Worm (Caenorhabditis elegans): Measurements from ENCODE around the gene clec-168.

The clec-168 gene

DNA sequence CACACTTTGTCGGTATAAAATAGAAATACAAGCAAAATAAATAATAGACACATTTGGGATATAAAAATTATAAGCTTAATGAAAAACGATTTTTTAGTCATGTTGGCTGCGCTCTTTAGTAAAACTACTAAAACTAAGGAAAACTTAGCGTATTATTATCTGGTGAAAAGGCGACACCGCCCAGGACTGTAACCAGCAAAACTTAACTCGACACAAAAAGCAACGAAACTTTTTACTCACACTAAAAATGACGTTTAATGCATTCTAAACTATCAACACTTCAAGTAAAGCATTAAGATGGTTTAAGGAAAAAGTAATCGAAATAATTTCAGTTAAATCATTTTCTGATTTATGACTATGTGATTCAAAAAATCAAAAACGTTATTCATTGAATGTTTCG is 1.1 kb upstream of the clec-168 start, which contains the start of gene clec-167:
Gene clec-167 (minus strand): TSS at position 101 of the 400 bp plus-strand sequence.
- TF ChIP-seq nhr-76 (tag; optimal IDR thresholded peaks at IDR 0.05): no peak
- TF ChIP-seq ceh-83 (GFP tag; optimal IDR thresholded peaks at IDR 0.05): no peak
- no peak for TF ChIP-seq snpc-4 (tag; optimal IDR thresholded peaks at IDR 0.05)
- TF ChIP-seq ztf-11 (tag; optimal IDR thresholded peaks at IDR 0.05): no peak
- TF ChIP-seq tbx-8 (GFP tag; optimal IDR thresholded peaks at IDR 0.05): no peak
- no peak for TF ChIP-seq nhr-237 (tag; optimal IDR thresholded peaks at IDR 0.05)
- no peak for TF ChIP-seq unc-39 (tag; optimal IDR thresholded peaks at IDR 0.05)
- no peak for TF ChIP-seq mab-5 (tag; optimal IDR thresholded peaks at IDR 0.05)
- no peak for TF ChIP-seq sem-2 (GFP tag; optimal IDR thresholded peaks at IDR 0.05)

DNA sequence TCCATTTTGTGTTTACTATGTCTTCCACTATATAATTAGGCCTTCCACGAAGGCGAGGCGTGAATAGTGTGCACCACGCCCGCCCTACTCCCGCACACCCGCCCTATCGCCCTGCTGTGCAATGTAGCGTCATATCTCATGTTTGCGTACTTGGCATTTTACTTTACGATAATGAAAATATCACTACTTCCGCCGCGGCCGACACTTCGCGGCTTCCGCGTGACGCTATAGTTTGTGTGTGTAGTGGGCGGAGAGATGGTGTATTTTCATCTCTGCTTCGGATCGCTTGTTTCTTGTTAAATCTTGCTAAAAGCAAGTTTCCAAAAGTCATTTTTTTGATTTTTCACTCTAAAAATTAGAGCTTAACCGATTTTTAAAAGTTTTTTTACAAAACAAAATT is 3.7 kb downstream of the clec-168 start:
- TF ChIP-seq mep-1 (tag; optimal IDR thresholded peaks at IDR 0.05) (no peak), lin-13 (tag; optimal IDR thresholded peaks at IDR 0.05) (no peak), ces-1 (GFP tag; optimal IDR thresholded peaks at IDR 0.05) (no peak), tbx-8 (GFP tag; optimal IDR thresholded peaks at IDR 0.05) (no peak), nhr-2 (tag; optimal IDR thresholded peaks at IDR 0.05) (no peak), snpc-4 (tag; optimal IDR thresholded peaks at IDR 0.05) (no peak), nhr-12 (tag; optimal IDR thresholded peaks at IDR 0.05) (no peak), ham-2 (GFP tag; optimal IDR thresholded peaks at IDR 0.05) (no peak), unc-39 (tag; optimal IDR thresholded peaks at IDR 0.05) (no peak)

DNA sequence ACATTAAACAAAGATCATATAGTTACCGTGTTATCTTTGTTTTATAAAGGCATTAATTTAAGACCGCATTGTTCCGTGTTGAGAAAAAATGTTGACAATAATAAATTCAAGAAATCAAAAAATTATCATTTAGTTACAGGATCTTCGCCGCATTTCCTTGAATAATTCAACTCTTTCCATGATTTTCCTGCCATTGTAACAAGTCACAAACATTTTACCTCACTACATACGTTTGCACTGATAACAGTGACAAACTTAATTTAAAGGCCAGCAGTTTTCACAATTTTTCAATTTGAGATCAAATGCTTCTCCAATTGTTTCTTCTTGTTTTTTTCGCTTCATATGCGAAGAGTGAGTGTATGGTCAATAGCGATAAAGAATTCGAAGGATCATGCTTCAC is 4.3 kb downstream of the clec-168 start, which contains the start of gene clec-169:
Gene clec-169 (plus strand): TSS at position 301 of the 400 bp plus-strand sequence.
- TF ChIP-seq zip-8 (tag; optimal IDR thresholded peaks at IDR 0.05): no peak
- no peak for TF ChIP-seq lsy-2 (tag; optimal IDR thresholded peaks at IDR 0.05)

DNA sequence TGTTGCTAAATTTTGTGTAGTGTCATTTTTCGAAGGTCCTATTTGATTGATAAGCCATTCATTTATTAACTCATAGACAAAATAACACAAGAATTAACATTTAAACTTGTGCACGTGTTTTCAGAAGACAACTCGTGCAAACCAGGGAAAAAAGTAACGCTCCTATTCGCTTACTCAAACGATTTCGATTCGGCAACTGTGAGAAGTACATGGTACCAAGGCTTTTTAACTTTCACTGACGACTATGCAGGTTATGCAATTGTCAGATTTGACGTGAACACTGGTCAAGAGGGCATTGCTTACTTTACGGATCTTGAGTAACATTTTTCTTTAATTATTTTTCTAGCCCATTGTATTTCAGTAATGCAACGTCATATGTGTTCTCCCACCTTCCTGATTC is 5.2 kb downstream of the clec-168 start:
- no peak for TF ChIP-seq mls-2 (tag; optimal IDR thresholded peaks at IDR 0.05)
- TF ChIP-seq sem-2 (GFP tag; optimal IDR thresholded peaks at IDR 0.05): no peak
- TF ChIP-seq cnd-1 (tag; optimal IDR thresholded peaks at IDR 0.05): no peak
- no peak for TF ChIP-seq nhr-76 (tag; optimal IDR thresholded peaks at IDR 0.05)
- TF ChIP-seq ztf-11 (tag; optimal IDR thresholded peaks at IDR 0.05): no peak

DNA sequence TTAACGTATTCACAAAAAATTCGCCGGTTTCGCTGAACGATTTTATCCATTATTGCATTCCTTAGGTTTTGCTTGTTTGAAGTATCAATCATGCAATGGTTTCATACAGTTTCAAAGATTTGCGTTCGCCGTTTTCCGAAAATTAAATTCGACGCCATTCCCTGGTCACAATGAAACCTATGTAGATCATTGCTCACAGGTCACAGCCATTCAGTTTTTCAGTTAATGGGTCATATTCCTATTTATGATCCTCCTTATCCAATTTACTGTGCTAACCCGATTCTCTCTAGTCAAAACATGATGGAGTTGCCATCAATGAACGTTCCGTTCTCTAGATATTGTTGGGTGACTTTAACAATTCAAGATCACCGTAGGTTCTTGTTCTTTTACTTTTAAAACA is 8.2 kb downstream of the clec-168 start, which contains the start of gene F38A1.13:
Gene F38A1.13 (plus strand): TSS at position 301 of the 400 bp plus-strand sequence.
- no peak for TF ChIP-seq bed-3 (GFP tag; optimal IDR thresholded peaks at IDR 0.05)
- no peak for TF ChIP-seq hlh-1 (tag; optimal IDR thresholded peaks at IDR 0.05)
- TF ChIP-seq elt-1 (tag; optimal IDR thresholded peaks at IDR 0.05; ENCODE audit: borderline replicate concordance, insufficient read depth): no peak
- no peak for TF ChIP-seq nhr-12 (tag; optimal IDR thresholded peaks at IDR 0.05)
- no peak for TF ChIP-seq mls-2 (tag; optimal IDR thresholded peaks at IDR 0.05)
- TF ChIP-seq mep-1 (tag; optimal IDR thresholded peaks at IDR 0.05): no peak
- no peak for TF ChIP-seq lin-32 (GFP tag; optimal IDR thresholded peaks at IDR 0.05)

DNA sequence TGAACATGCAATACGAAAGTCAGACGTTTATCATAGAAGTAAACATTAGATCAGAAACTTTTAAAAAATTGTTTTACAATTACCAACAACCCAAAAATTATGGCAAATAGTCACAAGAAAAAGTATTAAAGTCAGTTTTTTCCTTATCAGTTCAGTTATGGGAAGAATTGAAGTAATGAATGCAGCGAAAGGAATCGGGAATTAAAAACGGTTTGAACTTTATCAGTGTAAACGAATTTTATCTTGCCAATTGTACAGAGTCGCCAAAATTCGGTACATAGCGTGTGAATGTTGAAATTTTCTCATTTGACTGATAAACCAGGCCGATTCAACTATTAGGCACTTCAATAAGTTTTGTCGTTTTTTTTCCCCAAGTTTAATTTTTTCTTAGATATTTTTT is 9.4 kb downstream of the clec-168 start:
- TF ChIP-seq nhr-28 (tag; optimal IDR thresholded peaks at IDR 0.05): no peak
- TF ChIP-seq nhr-2 (tag; optimal IDR thresholded peaks at IDR 0.05): no peak
- TF ChIP-seq nhr-237 (tag; optimal IDR thresholded peaks at IDR 0.05): no peak
- no peak for TF ChIP-seq tbx-8 (GFP tag; optimal IDR thresholded peaks at IDR 0.05)
- TF ChIP-seq lin-13 (tag; optimal IDR thresholded peaks at IDR 0.05): no peak
- no peak for TF ChIP-seq elt-1 (tag; optimal IDR thresholded peaks at IDR 0.05; ENCODE audit: borderline replicate concordance, insufficient read depth)
- no peak for TF ChIP-seq mab-5 (tag; optimal IDR thresholded peaks at IDR 0.05)
- TF ChIP-seq unc-62 (GFP tag; optimal IDR thresholded peaks at IDR 0.05): no peak
- TF ChIP-seq ceh-83 (GFP tag; optimal IDR thresholded peaks at IDR 0.05): no peak
- no peak for TF ChIP-seq drap-1 (GFP tag; optimal IDR thresholded peaks at IDR 0.05)
- TF ChIP-seq sptf-1 (tag; optimal IDR thresholded peaks at IDR 0.05): no peak
- TF ChIP-seq M03D4.4 (tag; optimal IDR thresholded peaks at IDR 0.05): no peak
- no peak for TF ChIP-seq ceh-43 (GFP tag; optimal IDR thresholded peaks at IDR 0.05)
- no peak for TF ChIP-seq elt-3 (tag; optimal IDR thresholded peaks at IDR 0.05)
- TF ChIP-seq bed-3 (GFP tag; optimal IDR thresholded peaks at IDR 0.05): no peak
- no peak for TF ChIP-seq zip-8 (tag; optimal IDR thresholded peaks at IDR 0.05)
- TF ChIP-seq hlh-1 (tag; optimal IDR thresholded peaks at IDR 0.05): no peak
- TF ChIP-seq ces-1 (GFP tag; optimal IDR thresholded peaks at IDR 0.05): no peak
- TF ChIP-seq ham-2 (GFP tag; optimal IDR thresholded peaks at IDR 0.05): no peak
